Fruit fly (Drosophila melanogaster) whole organism, embryonic: Measurements from ENCODE around the gene Nrx-IV.
A peak's percentile ranks its signal among the peaks of the same experiment; 100 is the strongest.

ENCODE experiments used
- CG7839 ChIP-seq: fragments of 200-800 bp; sonication (Bioruptor generic); optimal IDR thresholded peaks from 3 replicates; lab custom pipeline; 2018; ENCODE audit warnings: missing biosample characterization, mild to moderate bottlenecking, missing genetic modification characterization, moderate library complexity
- Dll ChIP-seq: fragments of 200-800 bp; sonication (Bioruptor generic); IDR thresholded peaks from 4 replicates; pipeline ENCODE4 v1.3.6; 2022; ENCODE audit warnings: missing biosample characterization, missing genetic modification characterization; ENCODE audit not compliant: partially characterized antibody
- chif ChIP-seq, 2 experiments: fragments of 200-800 bp; sonication (Bioruptor generic); optimal IDR thresholded peaks; 3 replicates each; lab custom pipeline; 2016; ENCODE audit warnings: missing biosample characterization in 2 of 2, missing genetic modification characterization in 2 of 2
- ttk ChIP-seq: fragments of 200-800 bp; sonication (Bioruptor generic); IDR thresholded peaks from 2 replicates; pipeline ENCODE4 v2.1.2; 2022; ENCODE audit warnings: missing biosample characterization, missing genetic modification characterization

- TF ChIP-seq Dll (GFP tag; lab: Robert Waterston, UW) (no peak), ttk (GFP tag; lab: Robert Waterston, UW) (no peak), CG7839 (peak; percentile 3), chif (GFP tag; optimal IDR thresholded peaks at IDR 0.05; lab: Kevin White, UChicago) (no peak)
Observed at dm6 chr3L:12178847-12179437, 32.6 kb downstream of the Nrx-IV start.
